Fruit fly (Drosophila melanogaster) whole organism, pupa: ENCODE results near the gene CG5382.

Source experiments
- CG10348 ChIP-seq: fragments of 200-800 bp; sonication (Bioruptor generic); IDR thresholded peaks from 2 replicates; pipeline ENCODE4 v1.3.6; 2022; ENCODE audit warnings: missing biosample characterization, missing genetic modification characterization
- CG12605 ChIP-seq: fragments of 200-800 bp; sonication (Bioruptor generic); IDR thresholded peaks from 2 replicates; pipeline ENCODE4 v1.3.6; 2022; ENCODE audit warnings: missing biosample characterization, missing genetic modification characterization
- CG32121 ChIP-seq: fragments of 200-800 bp; sonication (Bioruptor generic); IDR thresholded peaks from 2 replicates; pipeline ENCODE4 v1.3.6; 2022; ENCODE audit warnings: missing biosample characterization, missing genetic modification characterization
- CG8301 ChIP-seq: fragments of 200-800 bp; sonication (Bioruptor generic); optimal IDR thresholded peaks from 2 replicates; lab custom pipeline; 2018; ENCODE audit warnings: missing biosample characterization, mild to moderate bottlenecking, missing genetic modification characterization
- CG9948 ChIP-seq: fragments of 200-800 bp; sonication (Bioruptor generic); optimal IDR thresholded peaks from 2 replicates; lab custom pipeline; 2018; ENCODE audit warnings: missing biosample characterization, mild to moderate bottlenecking, missing genetic modification characterization, moderate library complexity
- EcR ChIP-seq: fragments of 200-800 bp; sonication (Bioruptor generic); optimal IDR thresholded peaks from 3 replicates; lab custom pipeline; 2019; ENCODE audit warnings: missing biosample characterization, missing genetic modification characterization, mild to moderate bottlenecking, moderate library complexity, missing genetic modification reagents
- Pif1A ChIP-seq: fragments of 200-800 bp; sonication (Bioruptor generic); optimal IDR thresholded peaks from 3 replicates; lab custom pipeline; 2016; ENCODE audit warnings: missing biosample characterization, missing genetic modification characterization
- Pif1B ChIP-seq: fragments of 200-800 bp; sonication (Bioruptor generic); optimal IDR thresholded peaks from 3 replicates; lab custom pipeline; 2016; ENCODE audit warnings: missing biosample characterization, missing genetic modification characterization
- Snoo ChIP-seq: fragments of 200-800 bp; sonication (Bioruptor generic); optimal IDR thresholded peaks from 3 replicates; lab custom pipeline; 2017; ENCODE audit warnings: missing biosample characterization, mild to moderate bottlenecking, missing genetic modification characterization, inconsistent platforms
- gl ChIP-seq: fragments of 200-800 bp; sonication (Bioruptor generic); optimal IDR thresholded peaks from 2 replicates; lab custom pipeline; 2018; ENCODE audit warnings: missing biosample characterization, mild to moderate bottlenecking, missing genetic modification characterization

DNA sequence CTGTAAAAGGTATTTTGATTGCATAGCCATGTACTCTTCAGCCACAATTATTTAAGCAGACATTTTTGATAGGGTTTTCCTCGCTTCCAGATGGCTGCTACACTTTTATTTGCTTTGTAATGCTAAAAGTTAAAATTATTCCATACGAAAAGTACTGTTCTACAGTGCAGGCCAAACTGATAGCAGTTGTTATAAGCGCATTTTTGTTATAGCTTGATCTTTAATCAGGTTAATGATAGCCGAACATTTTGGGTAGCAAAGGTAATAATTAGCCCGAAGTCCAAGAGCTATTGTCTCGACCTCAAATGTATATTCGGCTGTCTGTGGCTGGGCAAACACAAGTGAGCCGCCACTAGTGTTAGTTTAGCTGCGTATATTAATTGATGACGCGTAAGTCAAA is 7.8 kb downstream of the CG5382 start:
- TF ChIP-seq EcR (GFP tag; lab: Kevin White, UChicago) (no peak), CG10348 (GFP tag; lab: Robert Waterston, UW) (no peak), CG12605 (GFP tag; lab: Robert Waterston, UW) (no peak), Snoo (tag; lab: Kevin White, UChicago) (no peak), CG8301 (tag; lab: Kevin White, UChicago) (no peak), CG9948 (no peak), gl (tag; lab: Kevin White, UChicago) (no peak), Pif1B (no peak), Pif1A (no peak), CG32121 (GFP tag; lab: Robert Waterston, UW) (no peak)
